Fruit fly (Drosophila melanogaster) whole organism, wandering third instar larva: ENCODE data around the gene RagA-B.

Experiments used
- Abd-B ChIP-seq: fragments of >200 bp; optimal IDR thresholded peaks from 2 replicates; lab custom pipeline; 2017; ENCODE audit warnings: missing biosample characterization, missing genetic modification characterization
- CG32264 ChIP-seq: fragments of 200-800 bp; sonication (Bioruptor generic); optimal IDR thresholded peaks from 2 replicates; lab custom pipeline; 2016; ENCODE audit warnings: missing biosample characterization, missing genetic modification characterization
- CG9705 ChIP-seq: fragments of 200-800 bp; sonication (Bioruptor generic); optimal IDR thresholded peaks from 2 replicates; lab custom pipeline; 2018; ENCODE audit warnings: missing biosample characterization, mild to moderate bottlenecking, missing genetic modification characterization
- CrebA ChIP-seq: fragments of 200-800 bp; sonication (Bioruptor generic); optimal IDR thresholded peaks from 2 replicates; lab custom pipeline; 2016; ENCODE audit warnings: missing biosample characterization, mild to moderate bottlenecking, missing genetic modification characterization, borderline replicate concordance
- Dfd ChIP-seq: fragments of >200 bp; optimal IDR thresholded peaks from 2 replicates; lab custom pipeline; 2017; ENCODE audit warnings: missing biosample characterization, missing genetic modification characterization
- Dif ChIP-seq: fragments of 200-275, 200-300 bp; sonication (Bioruptor generic); optimal IDR thresholded peaks from 2 replicates; lab custom pipeline; 2018; ENCODE audit warnings: missing biosample characterization, missing genetic modification characterization; ENCODE audit not compliant: partially characterized antibody
- GATAd ChIP-seq: sonication (Bioruptor generic); optimal IDR thresholded peaks from 2 replicates; lab custom pipeline; 2016; ENCODE audit warnings: missing biosample characterization, missing genetic modification characterization
- HLH106 ChIP-seq: fragments of 200-800 bp; optimal IDR thresholded peaks from 3 replicates; lab custom pipeline; 2019; ENCODE audit warnings: missing biosample characterization, mild to moderate bottlenecking, missing genetic modification characterization, moderate library complexity
- Hnf4 ChIP-seq: fragments of 200-800 bp; sonication (Bioruptor generic); optimal IDR thresholded peaks from 2 replicates; lab custom pipeline; 2016; ENCODE audit warnings: missing biosample characterization, mild to moderate bottlenecking, missing genetic modification characterization
- Hr78 ChIP-seq: fragments of >200 bp; optimal IDR thresholded peaks from 2 replicates; lab custom pipeline; 2017; ENCODE audit warnings: missing biosample characterization, missing genetic modification characterization
- Hr83 ChIP-seq: fragments of 200-300 bp; sonication (Bioruptor generic); optimal IDR thresholded peaks from 2 replicates; lab custom pipeline; 2016; ENCODE audit warnings: missing biosample characterization, mild to moderate bottlenecking, missing genetic modification characterization, moderate library complexity; ENCODE audit not compliant: poor library complexity, severe bottlenecking
- Jra ChIP-seq: sonication (Bioruptor generic); optimal IDR thresholded peaks from 2 replicates; lab custom pipeline; 2016; ENCODE audit warnings: missing biosample characterization, missing genetic modification characterization
- Mio ChIP-seq: sonication (Bioruptor generic); optimal IDR thresholded peaks from 2 replicates; lab custom pipeline; 2016; ENCODE audit warnings: missing biosample characterization, missing genetic modification characterization
- Myc ChIP-seq: fragments of >200 bp; optimal IDR thresholded peaks from 2 replicates; lab custom pipeline; 2017
- N ChIP-seq: fragments of >200 bp; optimal IDR thresholded peaks from 2 replicates; lab custom pipeline; 2018; ENCODE audit warnings: missing biosample characterization, missing external identifiers, missing genetic modification characterization
- OdsH ChIP-seq: fragments of 200-800 bp; sonication (Bioruptor generic); optimal IDR thresholded peaks from 2 replicates; lab custom pipeline; 2016; ENCODE audit warnings: missing biosample characterization, mild to moderate bottlenecking, missing genetic modification characterization
- Rel ChIP-seq, 2 experiments: fragments of 200-800 bp; sonication (Bioruptor generic) in 1 of 2; optimal IDR thresholded peaks; 2 replicates in 1 of 2; 3 replicates in 1 of 2; lab custom pipeline; 2016 to 2019; ENCODE audit warnings: mild to moderate bottlenecking in 2 of 2, missing biosample characterization in 2 of 2, missing genetic modification characterization in 2 of 2, moderate library complexity in 1 of 2
- Sp1 ChIP-seq: fragments of 200-800 bp; sonication (Bioruptor generic); optimal IDR thresholded peaks from 3 replicates; lab custom pipeline; 2019; ENCODE audit warnings: missing biosample characterization, mild to moderate bottlenecking, missing genetic modification characterization, moderate library complexity
- Vsx2 ChIP-seq: fragments of 200-300, 225-300 bp; sonication (Bioruptor generic); optimal IDR thresholded peaks from 2 replicates; lab custom pipeline; 2018; ENCODE audit warnings: missing biosample characterization, missing genetic modification characterization; ENCODE audit not compliant: partially characterized antibody
- br ChIP-seq: fragments of 200-800 bp; sonication (Bioruptor generic); optimal IDR thresholded peaks from 2 replicates; lab custom pipeline; 2016; ENCODE audit warnings: missing biosample characterization, missing genetic modification characterization
- brk ChIP-seq: fragments of 200-800 bp; sonication (Bioruptor generic); optimal IDR thresholded peaks from 2 replicates; lab custom pipeline; 2016; ENCODE audit warnings: missing biosample characterization, mild to moderate bottlenecking, missing genetic modification characterization
- dl ChIP-seq, 2 experiments: fragments of 175-275, 200-275 bp in 1 of 2; fragments of 200-275 bp in 1 of 2; sonication (Bioruptor generic); optimal IDR thresholded peaks; lab custom pipeline; 2018; ENCODE audit warnings: mild to moderate bottlenecking in 2 of 2, missing biosample characterization in 2 of 2, missing genetic modification characterization in 2 of 2, moderate library complexity in 2 of 2; ENCODE audit not compliant: partially characterized antibody in 2 of 2, insufficient read depth in 1 of 2
- dmrt93B ChIP-seq: fragments of 200-800 bp; sonication (Bioruptor generic); optimal IDR thresholded peaks from 2 replicates; lab custom pipeline; 2018; ENCODE audit warnings: missing biosample characterization, mild to moderate bottlenecking, missing genetic modification characterization
- dsf ChIP-seq: sonication (Bioruptor generic); optimal IDR thresholded peaks from 2 replicates; lab custom pipeline; 2016; ENCODE audit warnings: missing biosample characterization, missing genetic modification characterization, borderline replicate concordance
- ey ChIP-seq: fragments of 200-800 bp; sonication (Bioruptor generic); optimal IDR thresholded peaks from 2 replicates; lab custom pipeline; 2016; ENCODE audit warnings: missing biosample characterization, missing genetic modification characterization
- foxo ChIP-seq, 2 experiments: fragments of 200-800 bp; sonication (Bioruptor generic); optimal IDR thresholded peaks; 2 replicates in 1 of 2; 3 replicates in 1 of 2; lab custom pipeline; 2016 to 2017; ENCODE audit warnings: missing biosample characterization in 2 of 2, missing genetic modification characterization in 2 of 2
- fru ChIP-seq: fragments of 200-800 bp; sonication (Bioruptor generic); optimal IDR thresholded peaks from 3 replicates; lab custom pipeline; 2016; ENCODE audit warnings: missing biosample characterization, mild to moderate bottlenecking, missing genetic modification characterization
- h ChIP-seq: fragments of 200-800 bp; sonication (Bioruptor generic); optimal IDR thresholded peaks from 3 replicates; lab custom pipeline; 2016; ENCODE audit warnings: missing biosample characterization, mild to moderate bottlenecking, missing genetic modification characterization
- jim ChIP-seq: fragments of 175-275, 200-325 bp; sonication (Bioruptor generic); optimal IDR thresholded peaks from 2 replicates; lab custom pipeline; 2016; ENCODE audit warnings: missing biosample characterization, mild to moderate bottlenecking, missing genetic modification characterization
- lola ChIP-seq: fragments of >200 bp; optimal IDR thresholded peaks from 2 replicates; lab custom pipeline; 2017; ENCODE audit warnings: missing biosample characterization, missing genetic modification characterization
- pan ChIP-seq: fragments of >200 bp; optimal IDR thresholded peaks from 2 replicates; lab custom pipeline; 2017
- psq ChIP-seq: fragments of 200-800 bp; sonication (Bioruptor generic); optimal IDR thresholded peaks from 3 replicates; lab custom pipeline; 2017; ENCODE audit warnings: missing biosample characterization, mild to moderate bottlenecking, missing genetic modification characterization, moderate library complexity
- rgr ChIP-seq: fragments of 200-800 bp; sonication (Bioruptor generic); optimal IDR thresholded peaks from 3 replicates; lab custom pipeline; 2016; ENCODE audit warnings: missing biosample characterization, mild to moderate bottlenecking, missing genetic modification characterization
- sage ChIP-seq: fragments of 200-800 bp; sonication (Bioruptor generic); optimal IDR thresholded peaks from 2 replicates; lab custom pipeline; 2016; ENCODE audit warnings: missing biosample characterization, mild to moderate bottlenecking, missing genetic modification characterization
- sv ChIP-seq: fragments of 200-800 bp; sonication (Bioruptor generic); optimal IDR thresholded peaks from 3 replicates; lab custom pipeline; 2016; ENCODE audit warnings: missing biosample characterization, missing genetic modification characterization
- tai ChIP-seq: sonication (Bioruptor generic); optimal IDR thresholded peaks from 2 replicates; lab custom pipeline; 2016; ENCODE audit warnings: missing biosample characterization, missing genetic modification characterization
- usp ChIP-seq: fragments of >200 bp; optimal IDR thresholded peaks from 2 replicates; lab custom pipeline; 2017; ENCODE audit warnings: missing biosample characterization, missing genetic modification characterization
- woc ChIP-seq: sonication (Bioruptor generic); optimal IDR thresholded peaks from 2 replicates; lab custom pipeline; 2016; ENCODE audit warnings: missing biosample characterization, mild to moderate bottlenecking, missing genetic modification characterization

The RagA-B gene

DNA sequence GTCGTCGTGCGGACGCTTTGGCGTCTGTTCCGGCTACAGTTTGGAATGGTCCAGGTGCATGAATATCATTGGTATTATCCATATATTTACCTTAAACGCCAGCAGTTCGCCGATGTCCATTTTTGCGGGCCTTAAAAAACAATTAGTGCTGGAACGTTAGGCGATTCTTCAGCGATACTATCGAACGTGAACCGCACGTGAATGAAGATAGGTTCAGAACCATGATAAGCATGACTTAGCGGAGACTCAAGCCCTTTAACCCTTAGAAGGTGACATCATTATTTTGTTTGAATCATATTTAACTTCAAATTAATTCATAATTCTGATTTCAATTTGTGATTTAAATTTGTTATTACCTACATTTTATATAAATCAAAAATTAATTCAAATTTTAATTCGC, 39.2 kb downstream of the RagA-B start, which contains the start of gene CG11964:
Gene CG11964, minus strand, starts transcription at position 155 of the 400 bp plus-strand sequence.
- TF ChIP-seq fru (peak; percentile 19), GATAd (GFP tag; lab: Kevin White, UChicago) (no peak), dsf (GFP tag; lab: Kevin White, UChicago) (no peak), rgr (GFP tag; lab: Kevin White, UChicago) (peak; percentile 47), CG32264 (GFP tag; lab: Kevin White, UChicago) (no peak), br (GFP tag; lab: Kevin White, UChicago) (peak; percentile 21), sage (GFP tag; lab: Kevin White, UChicago) (peak; percentile 25), OdsH (no peak), ey (peak; percentile 14), CrebA (GFP tag; lab: Kevin White, UChicago) (no peak), usp (GFP tag; lab: Kevin White, UChicago) (no peak), sv (peak; percentile 63), dmrt93B (GFP tag; lab: Kevin White, UChicago) (no peak), Jra (GFP tag; lab: Kevin White, UChicago) (no peak), Sp1 (GFP tag; lab: Kevin White, UChicago) (no peak), brk (GFP tag; lab: Kevin White, UChicago) (no peak), Abd-B (GFP tag; lab: Kevin White, UChicago) (no peak), Mio (GFP tag; lab: Kevin White, UChicago) (no peak), Hr78 (GFP tag; lab: Kevin White, UChicago) (no peak), woc (GFP tag; lab: Kevin White, UChicago) (peak; percentile 91), dl (GFP tag; optimal IDR thresholded peaks at IDR 0.05; lab: Kevin White, UChicago; ENCODE audit: insufficient read depth in 1 of 2, partially characterized antibody in 2 of 2) (no peak), pan (lab: Kevin White, UChicago) (no peak), Dif (GFP tag; lab: Kevin White, UChicago) (no peak), Hnf4 (peak; percentile 71), HLH106 (tag; lab: Kevin White, UChicago) (peak; percentile 48), Rel (GFP tag; optimal IDR thresholded peaks at IDR 0.05; lab: Kevin White, UChicago) (no peak), Rel (tag; optimal IDR thresholded peaks at IDR 0.05; lab: Kevin White, UChicago) (peak; percentile 21), CG9705 (no peak), foxo (GFP tag; optimal IDR thresholded peaks at IDR 0.05; lab: Kevin White, UChicago) (peak in 1 of 2 experiments; percentile 52), psq (GFP tag; lab: Kevin White, UChicago) (peak; percentile 21), Dfd (GFP tag; lab: Kevin White, UChicago) (no peak), N (no peak), Vsx2 (no peak), h (peak; percentile 65), jim (GFP tag; lab: Kevin White, UChicago) (no peak), Hr83 (peak; percentile 77), lola (GFP tag; lab: Kevin White, UChicago) (no peak), Myc (peak; percentile 35), tai (GFP tag; lab: Kevin White, UChicago) (peak; percentile 65)

DNA sequence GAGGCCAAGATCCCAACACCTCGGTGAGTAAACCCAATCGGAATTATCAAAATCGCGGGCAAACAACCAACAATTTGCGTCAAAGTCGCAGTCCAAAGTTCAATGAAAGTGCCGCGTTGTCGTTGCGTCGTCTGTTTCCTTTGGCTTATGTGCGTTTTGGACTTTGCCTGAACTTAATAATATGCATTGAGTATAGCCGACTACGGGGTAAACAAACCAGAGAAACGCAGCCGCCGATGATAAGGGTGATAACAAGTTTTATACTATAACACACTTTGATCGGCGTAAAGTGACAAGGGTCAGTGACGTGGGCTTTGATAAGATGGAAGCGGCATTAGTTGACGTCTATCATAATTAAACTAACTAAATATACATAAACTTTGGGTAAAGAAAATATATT, 44.4 kb downstream of the RagA-B start:
- no peak for TF ChIP-seq brk (GFP tag; lab: Kevin White, UChicago)
- TF ChIP-seq Sp1 (GFP tag; lab: Kevin White, UChicago) = peak; percentile 2
- no peak for TF ChIP-seq tai (GFP tag; lab: Kevin White, UChicago)
- TF ChIP-seq sage (GFP tag; lab: Kevin White, UChicago) = no peak
- TF ChIP-seq ey = no peak
- TF ChIP-seq usp (GFP tag; lab: Kevin White, UChicago) = no peak
- peak; percentile 87 for TF ChIP-seq Hnf4
- no peak for TF ChIP-seq Dif (GFP tag; lab: Kevin White, UChicago)
